Worm (Caenorhabditis elegans) whole organism, midembryonic: ENCODE results near the gene W08E12.9.

Experiments
- flt-1 ChIP-seq: fragments of 200-800 bp; sonication (Bioruptor generic); IDR thresholded peaks from 2 replicates; pipeline ENCODE4 v1.3.6; 2022; ENCODE audit warnings: missing genetic modification characterization, missing compliant biosample characterization
- klf-2 ChIP-seq: fragments of 200-800 bp; sonication (Bioruptor generic); conservative IDR thresholded peaks from 2 replicates; pipeline ENCODE4 v1.3.6; 2022; ENCODE audit warnings: missing genetic modification reagents, missing genetic modification characterization, missing compliant biosample characterization
- med-1 ChIP-seq: sonication (generic microtip); optimal IDR thresholded peaks from 2 replicates; lab custom pipeline; 2017; ENCODE audit warnings: missing genetic modification characterization, mild to moderate bottlenecking, missing compliant biosample characterization, antibody characterized with exemption, missing genetic modification reagents; ENCODE audit not compliant: insufficient read depth
- ref-1 ChIP-seq: fragments of 200-800 bp; sonication (Bioruptor generic); conservative IDR thresholded peaks from 2 replicates; pipeline ENCODE4 v1.3.6; 2022; ENCODE audit warnings: missing genetic modification reagents, missing genetic modification characterization, missing compliant biosample characterization
- tab-1 ChIP-seq: fragments of 200-800 bp; sonication (Bioruptor generic); IDR thresholded peaks from 2 replicates; pipeline ENCODE4 v1.3.6; 2022; ENCODE audit warnings: missing genetic modification characterization, missing compliant biosample characterization
- ztf-23 ChIP-seq: fragments of 200-800 bp; sonication (Bioruptor generic); IDR thresholded peaks from 2 replicates; pipeline ENCODE4 v1.3.6; 2022; ENCODE audit warnings: missing genetic modification reagents, missing genetic modification characterization, missing compliant biosample characterization
- ztf-29 ChIP-seq: fragments of 200-800 bp; sonication (Bioruptor generic); IDR thresholded peaks from 2 replicates; pipeline ENCODE4 v1.3.6; 2022; ENCODE audit warnings: missing genetic modification reagents, missing genetic modification characterization, missing compliant biosample characterization

DNA sequence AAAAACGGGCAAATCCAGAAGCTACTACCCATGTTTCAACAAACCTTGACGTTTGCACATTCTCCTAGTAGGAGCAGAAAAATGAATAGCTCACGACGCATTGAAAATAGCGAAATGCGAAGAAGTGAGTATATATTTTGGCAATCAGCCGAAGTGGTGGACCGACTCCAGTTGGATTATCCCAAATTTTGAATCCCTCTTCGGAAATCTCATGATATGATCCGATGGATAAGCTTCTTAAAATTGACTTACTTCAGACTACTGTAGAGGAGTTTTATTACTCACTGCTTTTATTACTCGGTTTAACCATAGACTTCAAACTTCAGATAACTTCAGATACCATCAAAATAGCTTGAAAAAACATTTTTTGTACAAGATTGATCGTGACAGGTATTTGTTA is 18.1 kb downstream of the W08E12.9 start, which contains the start of gene gcy-23:
- TF ChIP-seq ztf-23 (GFP tag; lab: Robert Waterston, UW) (no peak), klf-2 (no peak), ztf-29 (GFP tag; lab: Robert Waterston, UW) (no peak), flt-1 (GFP tag; lab: Robert Waterston, UW) (no peak), ref-1 (GFP tag; lab: Robert Waterston, UW) (no peak), tab-1 (GFP tag; lab: Robert Waterston, UW) (no peak), med-1 (GFP tag; lab: Kevin White, UChicago) (no peak)
